Worm (Caenorhabditis elegans) whole organism, early embryonic: ENCODE results near the gene aqp-1.

Experiments
- ama-1 ChIP-seq: fragments of 150-350 bp; optimal IDR thresholded peaks from 2 replicates; lab custom pipeline; 2014
- ceh-13 ChIP-seq: fragments of 200-800 bp; sonication (Bioruptor generic); optimal IDR thresholded peaks from 2 replicates; lab custom pipeline; 2018; ENCODE audit warnings: mild to moderate bottlenecking, missing genetic modification characterization, missing compliant biosample characterization
- ceh-36 ChIP-seq: sonication (generic microtip); optimal IDR thresholded peaks from 2 replicates; lab custom pipeline; 2016; ENCODE audit warnings: missing genetic modification characterization, inconsistent platforms, missing compliant biosample characterization
- flt-1 ChIP-seq: fragments of 200-800 bp; sonication (Bioruptor generic); IDR thresholded peaks from 2 replicates; pipeline ENCODE4 v1.3.6; 2022; ENCODE audit warnings: missing genetic modification characterization, missing compliant biosample characterization
- hmbx-1 ChIP-seq: sonication (generic microtip); optimal IDR thresholded peaks from 2 replicates; lab custom pipeline; 2016; ENCODE audit warnings: mild to moderate bottlenecking, missing genetic modification characterization, missing compliant biosample characterization
- hnd-1 ChIP-seq: sonication (generic microtip); optimal IDR thresholded peaks from 2 replicates; lab custom pipeline; 2016; ENCODE audit warnings: missing genetic modification characterization, missing compliant biosample characterization
- pes-1 ChIP-seq: fragments of 200-800 bp; sonication (Bioruptor generic); IDR thresholded peaks from 2 replicates; pipeline ENCODE4 v1.3.6; 2022; ENCODE audit warnings: missing genetic modification reagents, missing genetic modification characterization, missing compliant biosample characterization
- tbx-37 ChIP-seq: fragments of 200-800 bp; sonication (Bioruptor generic); conservative IDR thresholded peaks from 2 replicates; pipeline ENCODE4 v1.3.6; 2022; ENCODE audit warnings: missing genetic modification reagents, missing genetic modification characterization, missing compliant biosample characterization

DNA sequence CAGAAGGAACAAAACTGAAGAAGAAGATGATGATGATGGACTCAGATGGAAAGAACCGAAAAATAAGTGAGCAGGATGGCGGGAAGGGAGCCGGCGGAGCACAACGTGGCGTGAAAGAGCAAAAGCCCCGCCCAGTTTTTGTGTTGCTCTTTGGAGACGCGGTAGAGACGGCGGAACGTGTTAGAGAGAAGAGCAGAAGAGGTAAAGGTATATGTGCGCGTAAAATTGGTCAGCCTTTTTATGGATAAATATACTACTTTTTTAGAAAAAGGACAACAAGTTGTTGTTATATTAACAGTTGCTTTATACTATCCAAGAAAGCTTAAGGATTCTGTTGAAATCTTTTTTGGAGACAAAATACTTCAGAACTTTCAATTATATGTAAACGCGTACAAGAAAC is 21.1 kb downstream of the aqp-1 start, which contains the start of gene E04F6.10:
- no peak for TF ChIP-seq ama-1 (lab: Kevin White, UChicago)
- TF ChIP-seq tbx-37: no peak
- no peak for TF ChIP-seq ceh-13
- no peak for TF ChIP-seq pes-1 (GFP tag; lab: Robert Waterston, UW)
- TF ChIP-seq flt-1: no peak
- TF ChIP-seq ceh-36 (tag; lab: Kevin White, UChicago): no peak
- TF ChIP-seq hmbx-1 (tag; lab: Kevin White, UChicago): no peak
- TF ChIP-seq hnd-1 (tag; lab: Kevin White, UChicago): no peak
